Worm (Caenorhabditis elegans) whole organism, L3 larva: Measurements from ENCODE around the gene C34F11.5.
A peak's percentile ranks its signal among the peaks of the same experiment; 100 is the strongest.

Experiments used
- ceh-16 ChIP-seq: sonication (generic microtip); optimal IDR thresholded peaks from 2 replicates; lab custom pipeline; 2017; ENCODE audit warnings: missing biosample characterization, missing genetic modification characterization
- ceh-28 ChIP-seq: fragments of 150-350 bp; optimal IDR thresholded peaks from 2 replicates; lab custom pipeline; 2014; ENCODE audit warnings: missing biosample characterization, missing genetic modification reagents, missing genetic modification characterization
- ceh-82 ChIP-seq: fragments of 150-350 bp; optimal IDR thresholded peaks from 2 replicates; lab custom pipeline; 2014; ENCODE audit warnings: missing biosample characterization, missing genetic modification characterization
- daf-12 ChIP-seq: fragments of 150-350 bp; optimal IDR thresholded peaks from 2 replicates; lab custom pipeline; 2014; ENCODE audit warnings: missing biosample characterization, missing genetic modification reagents, missing genetic modification characterization
- egl-27 ChIP-seq: sonication (generic microtip); optimal IDR thresholded peaks from 4 replicates; lab custom pipeline; 2017; ENCODE audit warnings: missing biosample characterization, missing genetic modification reagents, missing genetic modification characterization
- egl-5 ChIP-seq: fragments of 150-350 bp; optimal IDR thresholded peaks from 2 replicates; lab custom pipeline; 2017; ENCODE audit warnings: missing biosample characterization, missing genetic modification reagents, missing genetic modification characterization, inconsistent platforms
- elt-1 ChIP-seq: fragments of 150-350 bp; optimal IDR thresholded peaks from 2 replicates; lab custom pipeline; 2014; ENCODE audit warnings: missing biosample characterization, missing genetic modification characterization
- elt-2 ChIP-seq: sonication (generic microtip); optimal IDR thresholded peaks from 2 replicates; lab custom pipeline; 2016; ENCODE audit warnings: missing genetic modification reagents, mild to moderate bottlenecking, missing genetic modification characterization, missing compliant biosample characterization
- fkh-10 ChIP-seq: sonication (generic microtip); optimal IDR thresholded peaks from 2 replicates; lab custom pipeline; 2017; ENCODE audit warnings: missing biosample characterization, missing genetic modification reagents, missing genetic modification characterization
- fkh-2 ChIP-seq: fragments of 150-350 bp; optimal IDR thresholded peaks from 2 replicates; lab custom pipeline; 2014; ENCODE audit warnings: missing biosample characterization, missing genetic modification reagents, missing genetic modification characterization
- lin-15B ChIP-seq: fragments of 150-350 bp; optimal IDR thresholded peaks from 2 replicates; lab custom pipeline; 2014; ENCODE audit warnings: missing biosample characterization, missing genetic modification characterization
- nfya-1 ChIP-seq: sonication (generic microtip); optimal IDR thresholded peaks from 2 replicates; lab custom pipeline; 2017; ENCODE audit warnings: missing genetic modification characterization, mild to moderate bottlenecking, missing compliant biosample characterization, antibody characterized with exemption, moderate library complexity; ENCODE audit not compliant: insufficient read depth
- nhr-23 ChIP-seq: fragments of 150-350 bp; optimal IDR thresholded peaks from 2 replicates; lab custom pipeline; 2014; ENCODE audit warnings: missing biosample characterization, missing genetic modification reagents, missing genetic modification characterization
- nhr-25 ChIP-seq: sonication (generic microtip); optimal IDR thresholded peaks from 2 replicates; lab custom pipeline; 2017; ENCODE audit warnings: missing biosample characterization, missing genetic modification characterization
- nhr-76 ChIP-seq: fragments of 150-350 bp; sonication (generic microtip); optimal IDR thresholded peaks from 5 replicates; lab custom pipeline; 2014; ENCODE audit warnings: missing biosample characterization, missing genetic modification characterization
- skn-1 ChIP-seq: fragments of 150-350 bp; optimal IDR thresholded peaks from 2 replicates; lab custom pipeline; 2014; ENCODE audit warnings: missing biosample characterization, missing genetic modification characterization
- snpc-4 ChIP-seq: fragments of 150-350 bp; optimal IDR thresholded peaks from 2 replicates; lab custom pipeline; 2014; ENCODE audit warnings: missing biosample characterization, missing genetic modification characterization
- tbx-2 ChIP-seq: sonication (generic microtip); optimal IDR thresholded peaks from 2 replicates; lab custom pipeline; 2016; ENCODE audit warnings: mild to moderate bottlenecking, missing genetic modification characterization, missing compliant biosample characterization
- zag-1 ChIP-seq: fragments of 150-350 bp; optimal IDR thresholded peaks from 2 replicates; lab custom pipeline; 2014; ENCODE audit warnings: missing biosample characterization, missing genetic modification characterization

Gene C34F11.5

DNA sequence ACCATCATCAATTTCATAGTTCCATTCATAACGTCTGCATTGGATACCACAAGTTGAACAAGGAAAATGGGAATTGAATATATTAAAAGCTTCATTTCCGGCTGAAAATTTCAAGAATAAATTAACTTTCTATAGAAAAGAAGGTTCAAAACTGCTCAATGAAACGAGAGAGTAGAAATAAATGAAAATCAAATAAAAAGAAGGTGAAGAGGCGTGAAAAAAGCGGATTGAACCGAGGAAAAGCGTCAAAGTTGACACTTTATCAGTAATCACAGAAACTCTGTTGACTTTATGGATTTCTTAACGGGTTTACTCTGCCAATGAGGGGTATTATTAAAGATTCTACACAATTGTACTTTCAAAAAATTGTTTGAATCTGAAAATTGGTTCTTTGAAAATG lies 42.8 kb downstream of the C34F11.5 start, which contains the start of gene pho-4:
Gene pho-4 (minus strand): TSS at position 101 of the 400 bp plus-strand sequence.
- TF ChIP-seq zag-1 (tag; lab: Kevin White, UChicago) (no peak), egl-5 (tag; lab: Kevin White, UChicago) (no peak), tbx-2 (tag; lab: Kevin White, UChicago) (no peak), nhr-76 (tag; lab: Kevin White, UChicago) (no peak), daf-12 (tag; lab: Kevin White, UChicago) (no peak), fkh-10 (no peak)

DNA sequence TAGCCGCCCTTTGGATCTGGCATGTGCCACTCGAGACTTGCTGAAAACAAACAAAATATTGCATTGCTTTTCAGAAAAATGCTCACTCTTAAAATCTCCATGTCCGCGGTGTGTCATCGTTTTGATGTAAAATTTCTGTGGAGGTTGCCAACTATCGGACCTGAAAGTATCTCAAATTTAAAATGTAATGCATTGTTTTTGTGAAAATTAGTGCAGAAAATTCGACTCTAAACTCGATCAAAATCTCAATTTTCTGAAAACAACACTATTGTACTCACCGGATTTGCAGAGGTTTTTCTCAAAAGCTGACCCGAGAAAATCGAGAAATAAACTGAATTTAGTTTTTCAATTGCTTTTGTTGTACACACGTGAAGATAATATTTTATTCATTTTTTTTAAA lies 46.0 kb downstream of the C34F11.5 start, which contains the start of gene T16D1.1:
Gene T16D1.1 (minus strand): TSS at position 101 of the 400 bp plus-strand sequence.
- TF ChIP-seq elt-2 (tag; lab: Kevin White, UChicago) (no peak), daf-12 (tag; lab: Kevin White, UChicago) (no peak), nfya-1 (tag; lab: Kevin White, UChicago) (no peak), skn-1 (tag; lab: Kevin White, UChicago) (no peak), lin-15B (no peak), fkh-2 (tag; lab: Kevin White, UChicago) (no peak), elt-1 (tag; lab: Kevin White, UChicago) (no peak), ceh-82 (no peak), ceh-16 (tag; lab: Kevin White, UChicago) (no peak), snpc-4 (no peak), ceh-28 (tag; lab: Kevin White, UChicago) (no peak), egl-27 (tag; lab: Kevin White, UChicago) (no peak)

DNA sequence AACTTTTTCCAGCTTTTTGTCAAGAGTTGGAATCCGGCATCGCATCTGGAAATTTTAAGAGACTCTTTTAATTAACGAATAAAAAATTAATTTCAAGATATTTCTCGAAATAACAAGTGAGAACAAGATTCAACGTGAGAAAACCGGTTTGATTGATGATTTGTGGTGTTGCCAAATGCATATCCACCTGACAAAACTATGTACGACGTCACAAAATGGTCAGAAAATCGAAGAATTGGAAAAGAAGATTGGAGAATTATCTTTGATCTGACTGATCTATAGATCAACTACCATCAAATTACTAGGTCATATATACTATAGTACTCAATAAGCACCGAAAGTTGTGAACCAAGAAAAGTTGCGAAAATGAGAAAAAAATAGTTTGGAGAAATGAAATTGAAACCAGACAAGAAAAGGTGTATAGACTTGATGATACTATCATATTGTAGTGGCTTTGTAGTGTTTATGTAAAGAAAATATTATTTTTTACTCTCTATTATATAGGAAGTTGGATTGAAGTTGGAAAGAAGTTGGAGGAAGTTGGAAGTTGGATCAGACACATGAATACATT lies 51.3 kb downstream of the C34F11.5 start, which contains the start of gene ptr-6:
Gene ptr-6 (minus strand): TSS at position 47 of the 571 bp plus-strand sequence.
- TF ChIP-seq nhr-23: peak; percentile 28
- peak; percentile 37 for TF ChIP-seq nhr-25 (tag; lab: Kevin White, UChicago)
- no peak for TF ChIP-seq lin-15B
